Fruit fly (Drosophila melanogaster): Measurements from ENCODE around the gene bel.
A peak's percentile ranks its signal among the peaks of the same experiment; 100 is the strongest.

DNA sequence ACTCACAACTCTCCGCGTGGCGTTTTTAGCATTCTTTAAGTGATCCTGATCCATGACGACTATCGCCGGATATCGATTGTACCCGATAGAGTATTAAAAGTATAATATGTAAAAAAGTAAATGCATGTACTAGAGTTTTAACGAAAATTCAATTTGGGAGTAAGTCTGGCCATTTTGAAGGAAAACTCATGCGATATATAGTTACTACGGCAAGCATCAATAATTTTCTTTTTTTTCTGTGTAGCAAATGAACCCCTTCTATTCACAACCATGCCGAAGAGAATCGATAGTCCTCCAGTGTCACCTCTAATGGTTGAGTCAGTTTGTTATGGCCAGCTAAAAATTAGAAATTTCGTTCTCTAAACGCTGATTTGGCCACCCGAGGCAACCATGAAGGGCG lies 7.8 kb downstream of the bel start, which contains the start of the genes Sys1 and Dhod:
- TF ChIP-seq tj (GFP tag; optimal IDR thresholded peaks at IDR 0.05) (peak; percentile 46), bab1 (GFP tag; optimal IDR thresholded peaks at IDR 0.05) (peak; percentile 89), toe (GFP tag; optimal IDR thresholded peaks at IDR 0.05) (peak; percentile 84), CG33017 (tag; optimal IDR thresholded peaks at IDR 0.05) (peak; percentile 54), Mnt (GFP tag; optimal IDR thresholded peaks at IDR 0.05) (peak; percentile 87)

All from whole organism, adult.